Worm (Caenorhabditis elegans) whole organism, L4 larva: ENCODE results near the gene clec-151.

Source experiments
- fkh-10 ChIP-seq: fragments of 150-350 bp; optimal IDR thresholded peaks from 2 replicates; lab custom pipeline; 2014; ENCODE audit warnings: missing biosample characterization, missing genetic modification reagents, missing genetic modification characterization
- mdl-1 ChIP-seq, 2 experiments: fragments of 150-350 bp in 1 of 2; sonication (generic microtip) in 1 of 2; optimal IDR thresholded peaks; 2 replicates each; lab custom pipeline; 2014 to 2017; ENCODE audit warnings: missing biosample characterization in 2 of 2, missing genetic modification characterization in 2 of 2
- nhr-237 ChIP-seq: sonication (generic microtip); optimal IDR thresholded peaks from 2 replicates; lab custom pipeline; 2017; ENCODE audit warnings: missing biosample characterization, missing genetic modification characterization

DNA sequence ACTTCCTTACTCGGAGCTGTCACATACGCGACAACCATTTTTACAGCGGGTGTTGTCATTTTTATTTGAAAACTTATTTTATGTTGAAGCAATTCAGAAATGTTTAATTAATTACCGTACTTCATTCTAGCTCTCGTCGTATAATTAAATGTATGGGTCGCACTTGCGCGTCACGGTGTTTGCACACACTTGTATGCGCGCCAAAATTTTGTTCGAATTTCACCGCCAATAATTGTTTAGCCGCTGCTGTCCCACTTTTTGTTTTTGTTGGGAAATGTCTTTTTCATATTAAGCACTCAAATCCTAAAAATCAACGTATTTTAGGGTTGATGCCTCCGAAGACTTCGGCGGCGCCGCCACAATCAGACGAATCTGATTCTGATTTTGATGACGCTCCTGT, 41.1 kb upstream of the clec-151 start, which contains the start of the genes F35G12.7 and smc-4:
- TF ChIP-seq mdl-1 (tag; optimal IDR thresholded peaks at IDR 0.05; lab: Kevin White, UChicago): no peak
- TF ChIP-seq fkh-10 (GFP tag; lab: Kevin White, UChicago): no peak
- TF ChIP-seq nhr-237 (tag; lab: Kevin White, UChicago): no peak
